Fruit fly (Drosophila melanogaster): ENCODE measurements around the gene Vap33.

- TF ChIP-seq Ets98B (GFP tag; IDR thresholded peaks at IDR 0.05) (no peak), CG17806 (tag; optimal IDR thresholded peaks at IDR 0.05) (no peak), CG34367 (tag; optimal IDR thresholded peaks at IDR 0.05) (no peak), EcR (GFP tag; optimal IDR thresholded peaks at IDR 0.05) (no peak), CG4496 (GFP tag; IDR thresholded peaks at IDR 0.05) (no peak; the same call in 2 of the 3 replicates)
Observed at dm6 chrX:3968346-3969044, 19.7 kb downstream of the Vap33 start, which contains the start of gene CG6428.

Measured in whole organism, pupa.